Fruit fly (Drosophila melanogaster) whole organism, larva: ENCODE measurements around the gene spz5.

Source experiments
- noc ChIP-seq: fragments of 200-800 bp; sonication (Bioruptor generic); optimal IDR thresholded peaks from 3 replicates; lab custom pipeline; 2019; ENCODE audit warnings: missing biosample characterization, mild to moderate bottlenecking, missing genetic modification characterization, moderate library complexity

Gene spz5

dm6 chr3L:2879005-2879826 is 12.8 kb downstream of the spz5 start, which contains the start of gene Tet:
Tet (minus strand) TSS chr3L:2879158.
- no peak for TF ChIP-seq noc (tag; lab: Kevin White, UChicago)

dm6 chr3L:2874031-2874430 is 17.9 kb downstream of the spz5 start:
- no peak for TF ChIP-seq noc (tag; lab: Kevin White, UChicago)

- TF ChIP-seq noc (tag; lab: Kevin White, UChicago): no peak
These were observed 18.9 kb downstream of the spz5 start for dm6 chr3L:2873059-2873458.

- TF ChIP-seq noc (tag; lab: Kevin White, UChicago): no peak
These were observed 20.8 kb downstream of the spz5 start for dm6 chr3L:2871155-2871554.

DNA sequence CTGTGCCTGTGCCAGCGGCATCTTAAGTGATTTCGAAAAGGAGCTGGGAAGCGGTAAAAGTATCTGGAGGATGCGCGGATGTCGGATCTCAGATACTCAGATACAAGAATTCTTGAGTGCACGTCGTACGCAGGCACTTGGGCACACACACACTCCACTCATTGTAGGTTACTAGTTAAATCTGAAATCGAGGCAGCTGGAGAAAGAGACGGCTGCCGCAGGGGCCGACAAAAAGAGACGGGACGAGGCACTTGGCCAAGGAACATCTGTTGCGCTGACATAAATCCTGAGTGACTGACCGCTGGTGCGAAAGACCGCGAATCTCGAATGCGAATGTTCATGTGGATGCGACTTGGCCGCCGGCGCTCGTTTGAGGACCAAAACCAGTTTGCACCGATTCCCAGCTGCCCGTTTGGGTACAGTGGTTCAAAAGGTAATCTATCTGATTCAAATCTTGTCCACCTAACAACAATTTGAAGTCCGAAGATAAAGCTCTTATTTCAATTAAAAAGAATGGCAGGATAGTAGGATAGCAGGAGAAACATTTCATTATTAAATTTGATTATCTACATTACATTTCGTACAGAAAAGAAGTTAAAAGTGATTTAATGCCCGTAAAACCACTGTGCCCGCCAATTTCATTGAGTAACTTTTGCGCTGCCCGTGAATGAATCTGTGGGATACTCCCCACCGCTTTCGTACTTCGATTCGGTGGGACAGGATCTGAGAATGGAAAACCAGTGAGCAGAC is 23.1 kb downstream of the spz5 start:
- no peak for TF ChIP-seq noc (tag; lab: Kevin White, UChicago)

dm6 chr3L:2867447-2868203 is 24.3 kb downstream of the spz5 start:
- TF ChIP-seq noc (tag; lab: Kevin White, UChicago): no peak

- no peak for TF ChIP-seq noc (tag; lab: Kevin White, UChicago)
These were observed 25.1 kb downstream of the spz5 start for dm6 chr3L:2866843-2867242.

DNA sequence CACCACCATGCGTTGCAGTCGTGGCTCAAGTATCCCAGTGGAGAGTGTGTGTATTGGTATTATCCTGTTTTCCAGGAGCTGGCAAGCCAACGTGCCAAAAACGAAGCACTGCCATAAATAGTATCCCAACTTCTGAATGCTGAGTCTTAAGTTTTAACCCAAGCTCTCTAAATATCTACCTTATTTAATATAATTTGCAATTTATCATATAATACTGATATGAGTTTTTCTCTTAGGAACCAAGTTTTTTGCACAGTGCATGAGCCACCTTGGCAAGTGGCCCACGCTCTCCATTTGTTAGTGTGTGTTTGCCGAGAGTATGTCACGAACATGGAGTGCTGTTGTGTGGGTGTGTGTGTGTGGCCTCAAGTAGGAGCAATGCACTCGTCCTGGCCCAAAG is 26.4 kb downstream of the spz5 start:
- TF ChIP-seq noc (tag; lab: Kevin White, UChicago): no peak

dm6 chr3L:2864450-2864849 is 27.5 kb downstream of the spz5 start:
- no peak for TF ChIP-seq noc (tag; lab: Kevin White, UChicago)

DNA sequence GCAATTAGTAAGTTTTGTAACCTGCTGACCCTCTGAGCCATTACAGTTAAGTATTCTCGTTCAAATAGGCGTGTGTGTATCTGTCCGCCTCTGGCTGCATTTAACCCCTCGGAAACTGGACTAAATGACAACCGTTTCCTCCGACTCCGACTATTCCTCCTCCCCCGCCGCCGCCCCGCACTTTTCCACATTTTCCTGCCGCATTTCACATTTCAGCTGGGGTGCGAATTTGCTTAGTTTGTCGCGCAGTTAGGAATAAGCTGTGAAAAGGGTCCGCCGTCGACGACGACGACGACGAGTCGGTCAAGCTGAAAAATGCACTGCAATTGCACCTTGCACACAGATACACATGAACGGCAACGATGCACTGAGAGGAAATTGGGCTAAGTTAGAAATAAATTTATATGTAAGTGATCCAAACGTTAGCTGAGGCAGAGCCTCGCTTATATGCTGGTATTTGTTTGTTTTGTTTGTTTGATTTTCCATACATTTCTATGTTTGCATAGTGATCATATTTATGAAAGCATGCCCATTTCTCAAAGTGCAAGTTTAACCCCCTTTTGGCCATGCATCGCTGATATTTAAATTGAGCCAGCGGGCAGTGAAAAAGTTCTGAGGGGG is 29.9 kb downstream of the spz5 start:
- TF ChIP-seq noc (tag; lab: Kevin White, UChicago): no peak

- no peak for TF ChIP-seq noc (tag; lab: Kevin White, UChicago)
These were observed 31.9 kb downstream of the spz5 start for dm6 chr3L:2860087-2860486.

DNA sequence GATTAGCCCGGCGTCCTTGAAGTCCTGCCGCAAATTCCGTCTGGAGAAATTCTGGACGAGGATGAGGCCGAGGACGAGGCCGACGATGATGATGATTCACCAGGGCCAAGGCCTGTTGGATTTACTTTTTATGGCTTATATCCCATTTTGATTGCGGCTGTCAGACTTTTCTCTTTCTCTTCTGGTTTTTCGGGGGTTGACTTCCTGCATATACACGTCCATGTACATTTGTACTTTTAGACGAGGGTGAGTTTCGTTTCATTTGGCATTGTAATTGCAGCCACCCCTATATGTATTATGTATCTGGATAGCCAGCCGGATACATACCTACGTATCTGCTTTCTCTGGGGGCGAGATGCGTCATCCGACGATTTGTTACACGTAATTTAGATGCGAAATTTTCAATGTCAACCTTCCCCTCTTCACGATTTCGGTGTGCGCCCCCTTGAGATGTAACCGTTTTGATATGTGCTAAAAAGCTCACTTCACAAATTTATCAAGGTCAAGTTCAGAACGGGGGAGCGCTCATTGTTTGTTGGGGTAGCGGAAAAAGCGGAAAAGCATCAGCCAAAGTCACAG is 36.5 kb downstream of the spz5 start:
- no peak for TF ChIP-seq noc (tag; lab: Kevin White, UChicago)

DNA sequence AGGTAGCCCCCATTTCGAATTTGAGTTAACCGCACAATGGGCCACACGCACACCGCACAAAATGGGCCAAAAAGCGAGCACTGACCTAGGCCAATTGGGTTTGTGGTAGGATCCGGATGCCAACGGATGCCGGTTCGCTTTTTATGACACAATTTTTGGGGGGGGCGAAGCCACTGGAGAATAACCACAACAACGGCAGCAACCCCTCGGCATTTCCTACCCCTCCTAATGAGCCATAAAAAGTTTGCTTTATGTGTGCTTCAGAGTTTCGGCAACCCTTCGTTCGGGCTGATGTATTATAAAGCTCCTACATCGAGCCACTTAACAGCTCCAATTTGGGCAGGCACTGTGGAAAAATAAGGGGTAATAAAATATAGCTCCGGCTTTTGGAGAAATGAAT is 37.3 kb downstream of the spz5 start:
- TF ChIP-seq noc (tag; lab: Kevin White, UChicago): no peak

DNA sequence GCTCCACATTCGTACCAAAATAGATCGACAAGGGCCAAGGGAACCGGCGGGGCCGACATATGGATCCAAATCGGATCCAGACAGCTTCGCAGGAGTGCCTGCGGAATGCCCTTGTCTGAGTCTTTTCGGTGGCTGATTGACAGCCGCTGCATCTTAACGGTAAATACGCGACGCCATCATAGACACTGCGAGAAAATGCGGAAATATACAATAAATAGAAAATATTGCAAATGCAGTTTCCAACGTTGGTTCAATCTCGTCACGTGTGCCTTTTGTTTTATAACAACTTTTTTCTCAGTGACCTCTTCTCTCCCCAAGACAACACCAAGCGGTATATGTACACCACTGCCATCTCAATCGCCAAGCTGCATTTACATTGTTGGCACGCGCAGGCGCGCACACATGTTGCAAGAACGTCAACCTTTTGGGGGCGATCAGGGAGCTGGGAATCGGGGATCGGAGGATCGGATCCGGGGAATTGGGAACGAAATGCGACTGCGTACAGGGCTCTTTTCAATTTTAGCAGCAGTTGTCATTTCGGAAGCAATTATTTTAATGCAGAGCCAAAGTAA is 39.1 kb downstream of the spz5 start:
- TF ChIP-seq noc (tag; lab: Kevin White, UChicago): no peak

DNA sequence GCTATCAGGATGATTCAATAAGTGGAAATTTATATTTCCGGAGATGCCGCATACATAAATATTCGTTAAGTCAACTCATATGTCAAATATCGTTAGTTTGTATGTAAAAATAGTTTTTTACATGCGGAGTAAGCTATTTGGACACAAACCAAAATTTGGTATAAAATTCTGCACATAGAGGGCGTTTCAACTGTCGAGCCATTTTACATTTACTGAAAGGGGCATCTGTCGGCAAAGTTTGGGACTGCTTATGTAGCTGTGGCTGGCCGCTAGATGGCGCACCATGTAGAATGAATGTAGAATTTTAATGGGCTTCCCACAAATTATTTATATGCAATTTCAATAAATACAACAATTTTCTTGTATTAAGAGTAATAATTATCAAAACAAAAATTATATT is 40.2 kb downstream of the spz5 start:
- no peak for TF ChIP-seq noc (tag; lab: Kevin White, UChicago)
